Fruit fly (Drosophila melanogaster) Kc167 (cell line): ENCODE results near the gene Elp1.

Experiments
- Myc ChIP-seq: fragments of >200 bp; optimal IDR thresholded peaks from 2 replicates; lab custom pipeline; 2017; ENCODE audit warnings: missing external identifiers
- Sin3A ChIP-seq: fragments of >200 bp; optimal IDR thresholded peaks from 2 replicates; lab custom pipeline; 2018; ENCODE audit warnings: missing external identifiers
- h ChIP-seq: fragments of >200 bp; optimal IDR thresholded peaks from 3 replicates; lab custom pipeline; 2018; ENCODE audit warnings: missing external identifiers
- psq ChIP-seq: fragments of >200 bp; optimal IDR thresholded peaks from 2 replicates; lab custom pipeline; 2017; ENCODE audit warnings: missing external identifiers

dm6 chr3R:11648356-11649355, 2.1 kb upstream of the Elp1 start:
- TF ChIP-seq h = no peak
- no peak for TF ChIP-seq psq (lab: Kevin White, UChicago)
- no peak for TF ChIP-seq Sin3A
- no peak for TF ChIP-seq Myc
